Worm (Caenorhabditis elegans) whole organism, L4/young adult: ENCODE data around the gene F26G1.10.

Experiments used
- W03F9.2 ChIP-seq: fragments of 150-350 bp; optimal IDR thresholded peaks from 2 replicates; lab custom pipeline; 2014; ENCODE audit warnings: missing biosample characterization, missing genetic modification characterization
- dao-5 ChIP-seq: sonication (generic microtip); optimal IDR thresholded peaks from 2 replicates; lab custom pipeline; 2016; ENCODE audit warnings: missing genotype, missing genetic modification characterization, moderate library complexity, missing compliant biosample characterization
- him-1 ChIP-seq: sonication (generic microtip); optimal IDR thresholded peaks from 2 replicates; lab custom pipeline; 2016; ENCODE audit warnings: missing genotype, missing genetic modification reagents, missing genetic modification characterization, missing compliant biosample characterization

F26G1.10 gene

DNA sequence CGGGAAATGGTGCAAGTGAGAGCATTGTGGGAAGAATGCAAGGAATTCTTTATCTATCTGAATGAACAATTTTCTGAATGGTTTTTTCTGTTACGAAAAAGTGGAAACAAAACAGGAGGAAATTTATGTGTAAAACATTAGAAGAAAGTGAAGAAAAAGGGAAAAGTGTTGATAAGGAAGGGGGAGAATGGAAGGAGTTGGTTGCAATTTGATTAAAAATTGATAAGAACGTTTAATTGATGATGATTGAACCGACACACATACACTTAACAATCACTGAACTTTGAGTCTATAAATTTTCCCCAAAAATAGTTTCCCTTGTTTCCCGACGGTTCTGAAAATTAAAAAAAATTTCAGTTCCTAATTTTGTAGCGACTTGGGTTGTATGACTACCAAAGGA lies 28.7 kb downstream of the F26G1.10 start:
- TF ChIP-seq him-1 (no peak), dao-5 (tag; lab: Kevin White, UChicago) (no peak), W03F9.2 (tag; lab: Kevin White, UChicago) (no peak)

- TF ChIP-seq dao-5 (tag; lab: Kevin White, UChicago) (no peak), W03F9.2 (tag; lab: Kevin White, UChicago) (no peak), him-1 (no peak)
These were observed 31.6 kb downstream of the F26G1.10 start for ce11 chrII:4805799-4806198.

DNA sequence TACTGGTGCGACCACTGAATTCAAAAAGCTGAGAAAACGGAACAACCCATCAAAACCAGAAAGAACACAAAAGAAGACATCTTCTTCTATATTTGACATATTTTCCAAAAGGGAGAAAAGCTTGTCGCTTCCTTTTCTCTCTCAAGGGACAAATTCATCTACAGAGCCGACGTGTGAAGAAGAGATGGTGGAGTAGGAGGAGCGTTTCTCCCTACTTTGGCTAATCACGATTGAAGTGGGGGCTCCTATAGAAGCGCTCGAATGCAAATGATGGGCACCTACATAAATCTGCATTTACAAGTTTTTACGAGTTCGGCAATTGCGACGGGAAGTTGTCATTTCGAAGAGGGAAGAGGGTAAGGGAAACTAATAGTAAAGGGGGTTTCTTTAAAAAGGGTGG lies 32.1 kb downstream of the F26G1.10 start:
- TF ChIP-seq W03F9.2 (tag; lab: Kevin White, UChicago) (no peak), dao-5 (tag; lab: Kevin White, UChicago) (no peak), him-1 (no peak)

DNA sequence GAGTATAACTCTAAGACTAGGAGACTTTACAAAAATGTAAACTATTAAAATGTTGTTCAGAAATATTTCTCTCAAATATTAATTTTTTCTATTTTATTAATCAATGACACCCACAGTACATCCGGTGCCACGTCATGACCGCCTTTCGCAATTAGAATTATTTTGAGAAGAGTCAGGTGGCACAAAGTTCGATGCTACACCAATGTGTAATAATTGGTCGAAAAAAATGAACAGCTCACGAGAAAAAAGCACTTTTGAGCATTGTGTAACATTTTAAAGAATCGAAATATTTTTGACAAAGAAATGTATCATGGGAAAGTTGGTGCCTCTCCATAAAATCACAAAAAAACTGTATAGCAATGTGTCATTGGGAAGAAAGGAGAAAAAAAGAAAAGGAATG lies 32.5 kb downstream of the F26G1.10 start:
- no peak for TF ChIP-seq W03F9.2 (tag; lab: Kevin White, UChicago)
- TF ChIP-seq dao-5 (tag; lab: Kevin White, UChicago), result no peak
- TF ChIP-seq him-1, result no peak

DNA sequence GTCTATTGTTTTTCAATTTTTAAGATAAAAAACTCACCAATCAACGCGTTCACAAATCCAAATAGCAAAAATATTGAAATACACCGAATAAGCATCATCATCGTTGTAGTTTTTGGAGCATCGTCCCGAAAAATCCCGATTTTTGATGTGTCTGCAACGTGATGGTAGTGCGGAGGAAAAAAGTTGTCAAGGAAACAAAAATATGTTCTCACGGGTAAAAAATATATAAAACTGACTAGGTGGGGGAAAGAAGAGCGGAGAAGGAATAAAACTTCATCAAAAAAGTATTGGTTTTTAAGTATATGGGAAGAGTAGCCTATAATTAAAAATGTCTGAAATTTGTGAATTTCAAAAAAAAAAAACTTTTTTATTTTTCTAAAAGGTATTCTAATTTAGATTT lies 37.8 kb downstream of the F26G1.10 start, which contains the start of gene rig-6:
rig-6 (minus strand) TSS at position 101 of the 400 bp plus-strand sequence.
- TF ChIP-seq dao-5 (tag; lab: Kevin White, UChicago) (no peak), W03F9.2 (tag; lab: Kevin White, UChicago) (no peak), him-1 (no peak)

DNA sequence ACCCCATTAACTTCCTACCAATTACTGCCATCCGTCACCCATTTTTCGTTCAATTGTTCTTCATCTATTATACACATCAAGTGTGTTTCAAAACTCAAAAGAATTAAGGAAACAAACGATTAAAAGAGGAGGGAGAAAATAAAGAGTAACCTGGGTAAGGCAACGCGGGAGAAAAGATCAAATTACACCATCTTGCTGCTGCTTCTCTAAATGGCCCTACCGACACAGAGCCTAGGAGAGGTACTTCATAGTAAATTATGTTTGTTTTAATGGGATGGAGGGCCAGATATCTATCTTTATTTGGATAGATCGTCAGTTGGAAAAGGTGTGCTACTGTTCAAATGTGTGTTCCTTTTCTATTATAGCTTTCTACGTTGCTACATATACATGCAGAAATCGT lies 41.2 kb downstream of the F26G1.10 start:
- TF ChIP-seq him-1, result no peak

- no peak for TF ChIP-seq dao-5 (tag; lab: Kevin White, UChicago)
- TF ChIP-seq W03F9.2 (tag; lab: Kevin White, UChicago), result no peak
- TF ChIP-seq him-1, result no peak
These were observed 44.6 kb downstream of the F26G1.10 start for ce11 chrII:4818780-4819179.

ce11 chrII:4821739-4822138 lies 47.6 kb downstream of the F26G1.10 start, which contains the start of gene lact-5:
TSS of gene lact-5 (minus strand) at chrII:4821739.
- TF ChIP-seq dao-5 (tag; lab: Kevin White, UChicago), result no peak
- no peak for TF ChIP-seq him-1
- TF ChIP-seq W03F9.2 (tag; lab: Kevin White, UChicago), result no peak

- TF ChIP-seq W03F9.2 (tag; lab: Kevin White, UChicago) (no peak), dao-5 (tag; lab: Kevin White, UChicago) (no peak), him-1 (no peak)
These were observed 48.4 kb downstream of the F26G1.10 start for ce11 chrII:4822610-4823009.
